Worm (Caenorhabditis elegans) whole organism, mixed stage, embryonic: Measurements from ENCODE around the gene B0454.26.

ENCODE experiments used
- M03D4.4 ChIP-seq: sonication (generic microtip); optimal IDR thresholded peaks from 2 replicates; lab custom pipeline; 2017; ENCODE audit warnings: mild to moderate bottlenecking, missing genetic modification characterization, missing compliant biosample characterization
- bed-3 ChIP-seq: fragments of 200-800 bp; sonication (Bioruptor generic); optimal IDR thresholded peaks from 3 replicates; lab custom pipeline; 2018; ENCODE audit warnings: mild to moderate bottlenecking, missing genetic modification characterization, moderate library complexity, missing compliant biosample characterization
- blmp-1 ChIP-seq: fragments of 150-350 bp; optimal IDR thresholded peaks from 2 replicates; lab custom pipeline; 2014; ENCODE audit warnings: missing biosample characterization, missing genetic modification characterization
- ceh-39 ChIP-seq: fragments of 150-350 bp; optimal IDR thresholded peaks from 2 replicates; lab custom pipeline; 2014; ENCODE audit warnings: missing biosample characterization, missing genetic modification characterization
- ceh-43 ChIP-seq: fragments of 200-800 bp; sonication (Bioruptor generic); optimal IDR thresholded peaks from 2 replicates; lab custom pipeline; 2018; ENCODE audit warnings: mild to moderate bottlenecking, missing genetic modification characterization, moderate library complexity, missing compliant biosample characterization
- ceh-83 ChIP-seq: fragments of 200-800 bp; sonication (Bioruptor generic); optimal IDR thresholded peaks from 2 replicates; lab custom pipeline; 2018; ENCODE audit warnings: mild to moderate bottlenecking, missing genetic modification characterization, missing compliant biosample characterization
- ces-1 ChIP-seq: fragments of 150-350 bp; optimal IDR thresholded peaks from 2 replicates; lab custom pipeline; 2014; ENCODE audit warnings: missing biosample characterization, missing genetic modification reagents, missing genetic modification characterization
- cnd-1 ChIP-seq: fragments of 200-800 bp; sonication (Bioruptor generic); optimal IDR thresholded peaks from 2 replicates; lab custom pipeline; 2018; ENCODE audit warnings: mild to moderate bottlenecking, missing genetic modification characterization, missing compliant biosample characterization
- drap-1 ChIP-seq: fragments of 200-800 bp; sonication (Bioruptor generic); optimal IDR thresholded peaks from 3 replicates; lab custom pipeline; 2018; ENCODE audit warnings: mild to moderate bottlenecking, missing genetic modification characterization, missing compliant biosample characterization
- elt-1 ChIP-seq: sonication (generic microtip); optimal IDR thresholded peaks from 2 replicates; lab custom pipeline; 2017; ENCODE audit warnings: missing genetic modification characterization, mild to moderate bottlenecking, missing compliant biosample characterization, antibody characterized with exemption, moderate library complexity, borderline replicate concordance; ENCODE audit not compliant: insufficient read depth
- elt-3 ChIP-seq: fragments of 150-350 bp; optimal IDR thresholded peaks from 2 replicates; lab custom pipeline; 2014; ENCODE audit warnings: missing biosample characterization, missing genetic modification characterization
- flh-1 ChIP-seq: fragments of 200-800 bp; sonication (Bioruptor generic); optimal IDR thresholded peaks from 2 replicates; lab custom pipeline; 2018; ENCODE audit warnings: mild to moderate bottlenecking, missing genetic modification characterization, moderate library complexity, missing compliant biosample characterization
- ham-2 ChIP-seq: fragments of 200-800 bp; sonication (Bioruptor generic); optimal IDR thresholded peaks from 2 replicates; lab custom pipeline; 2018; ENCODE audit warnings: mild to moderate bottlenecking, missing genetic modification characterization, missing compliant biosample characterization
- hlh-1 ChIP-seq: fragments of 150-350 bp; optimal IDR thresholded peaks from 2 replicates; lab custom pipeline; 2014; ENCODE audit warnings: missing biosample characterization, missing genetic modification reagents, missing genetic modification characterization
- lin-13 ChIP-seq: fragments of 150-350 bp; optimal IDR thresholded peaks from 2 replicates; lab custom pipeline; 2014; ENCODE audit warnings: missing biosample characterization, missing genetic modification characterization
- lin-32 ChIP-seq: fragments of 200-800 bp; sonication (Bioruptor generic); optimal IDR thresholded peaks from 2 replicates; lab custom pipeline; 2018; ENCODE audit warnings: mild to moderate bottlenecking, missing genetic modification characterization, missing compliant biosample characterization
- lsy-2 ChIP-seq: fragments of 150-350 bp; optimal IDR thresholded peaks from 2 replicates; lab custom pipeline; 2014; ENCODE audit warnings: missing biosample characterization, missing genetic modification characterization
- mab-5 ChIP-seq: fragments of 150-350 bp; optimal IDR thresholded peaks from 2 replicates; lab custom pipeline; 2014; ENCODE audit warnings: missing biosample characterization, missing genetic modification characterization
- mep-1 ChIP-seq: fragments of 150-350 bp; optimal IDR thresholded peaks from 2 replicates; lab custom pipeline; 2017; ENCODE audit warnings: missing biosample characterization, missing genetic modification reagents, missing genetic modification characterization, inconsistent platforms
- mls-2 ChIP-seq: sonication (generic microtip); optimal IDR thresholded peaks from 2 replicates; lab custom pipeline; 2016; ENCODE audit warnings: mild to moderate bottlenecking, missing genetic modification characterization, moderate library complexity, missing compliant biosample characterization
- nhr-12 ChIP-seq: fragments of 150-350 bp; optimal IDR thresholded peaks from 2 replicates; lab custom pipeline; 2014; ENCODE audit warnings: missing biosample characterization, missing genetic modification characterization
- nhr-2 ChIP-seq: fragments of 150-350 bp; optimal IDR thresholded peaks from 2 replicates; lab custom pipeline; 2014; ENCODE audit warnings: missing biosample characterization, missing genetic modification characterization
- nhr-237 ChIP-seq: fragments of 150-350 bp; optimal IDR thresholded peaks from 2 replicates; lab custom pipeline; 2014; ENCODE audit warnings: missing biosample characterization, missing genetic modification characterization
- nhr-28 ChIP-seq: fragments of 150-350 bp; optimal IDR thresholded peaks from 2 replicates; lab custom pipeline; 2014; ENCODE audit warnings: missing biosample characterization, missing genetic modification characterization
- nhr-76 ChIP-seq: sonication (generic microtip); optimal IDR thresholded peaks from 2 replicates; lab custom pipeline; 2017; ENCODE audit warnings: missing biosample characterization, missing genetic modification characterization
- pha-4 ChIP-seq: fragments of 150-350 bp; optimal IDR thresholded peaks from 2 replicates; lab custom pipeline; 2018; ENCODE audit warnings: missing biosample characterization, missing genetic modification reagents, missing genetic modification characterization
- sem-2 ChIP-seq: fragments of 200-800 bp; sonication (Bioruptor generic); optimal IDR thresholded peaks from 2 replicates; lab custom pipeline; 2018; ENCODE audit warnings: mild to moderate bottlenecking, missing genetic modification characterization, missing compliant biosample characterization
- snpc-4 ChIP-seq: fragments of 150-350 bp; optimal IDR thresholded peaks from 2 replicates; lab custom pipeline; 2014; ENCODE audit warnings: missing biosample characterization, missing genetic modification characterization
- sptf-1 ChIP-seq: sonication (generic microtip); optimal IDR thresholded peaks from 2 replicates; lab custom pipeline; 2017; ENCODE audit warnings: mild to moderate bottlenecking, missing genetic modification characterization, moderate library complexity, missing compliant biosample characterization
- tbx-8 ChIP-seq: fragments of 200-800 bp; sonication (Bioruptor generic); optimal IDR thresholded peaks from 2 replicates; lab custom pipeline; 2018; ENCODE audit warnings: mild to moderate bottlenecking, missing genetic modification characterization, moderate library complexity, missing compliant biosample characterization
- unc-120 ChIP-seq: sonication (generic microtip); optimal IDR thresholded peaks from 2 replicates; lab custom pipeline; 2017; ENCODE audit warnings: missing genetic modification characterization, missing compliant biosample characterization; ENCODE audit not compliant: poor library complexity, severe bottlenecking
- unc-39 ChIP-seq: fragments of 150-350 bp; optimal IDR thresholded peaks from 2 replicates; lab custom pipeline; 2014; ENCODE audit warnings: missing biosample characterization, missing genetic modification characterization
- unc-62 ChIP-seq: fragments of 150-350 bp; optimal IDR thresholded peaks from 2 replicates; lab custom pipeline; 2014; ENCODE audit warnings: missing biosample characterization, missing genetic modification reagents, missing genetic modification characterization
- zip-8 ChIP-seq: fragments of 150-350 bp; optimal IDR thresholded peaks from 2 replicates; lab custom pipeline; 2014; ENCODE audit warnings: missing biosample characterization, missing genetic modification characterization
- ztf-11 ChIP-seq: fragments of 150-350 bp; optimal IDR thresholded peaks from 2 replicates; lab custom pipeline; 2014; ENCODE audit warnings: missing biosample characterization, missing genetic modification characterization

Gene B0454.26

ce11 chrII:3038453-3038909 is at the start of gene B0454.26, which contains the start of gene B0454.5:
TSS of gene B0454.26 (minus strand) at chrII:3038553.
TSS of gene B0454.5 (plus strand) at chrII:3038859.
- TF ChIP-seq sem-2 (GFP tag; lab: Kevin White, UChicago) = no peak
- TF ChIP-seq unc-39 = no peak
- no peak for TF ChIP-seq hlh-1 (tag; lab: Kevin White, UChicago)
- no peak for TF ChIP-seq flh-1
- no peak for TF ChIP-seq bed-3 (GFP tag; lab: Kevin White, UChicago)
- TF ChIP-seq ces-1 = no peak
- TF ChIP-seq elt-3 (tag; lab: Kevin White, UChicago) = no peak
- no peak for TF ChIP-seq drap-1 (GFP tag; lab: Kevin White, UChicago)
- TF ChIP-seq ceh-83 = no peak
- no peak for TF ChIP-seq ztf-11 (tag; lab: Kevin White, UChicago)
- no peak for TF ChIP-seq sptf-1 (tag; lab: Kevin White, UChicago)
- TF ChIP-seq nhr-76 = no peak
- no peak for TF ChIP-seq lsy-2
- no peak for TF ChIP-seq pha-4 (tag; lab: Kevin White, UChicago)
- TF ChIP-seq, all 35 proteins: peak for 0

- TF ChIP-seq ham-2 (GFP tag; lab: Kevin White, UChicago) (no peak), tbx-8 (GFP tag; lab: Kevin White, UChicago) (no peak), blmp-1 (tag; lab: Kevin White, UChicago) (no peak), hlh-1 (tag; lab: Kevin White, UChicago) (no peak), M03D4.4 (tag; lab: Kevin White, UChicago) (no peak), lin-32 (GFP tag; lab: Kevin White, UChicago) (no peak)
These were observed 48.8 kb upstream of the B0454.26 start for ce11 chrII:3087134-3087533.

ce11 chrII:3078496-3078895 is 40.1 kb upstream of the B0454.26 start, which contains the start of gene copb-1:
TSS of gene copb-1 (plus strand) at chrII:3078796.
- TF ChIP-seq ztf-11 (tag; lab: Kevin White, UChicago) = no peak
- no peak for TF ChIP-seq flh-1
- TF ChIP-seq elt-3 (tag; lab: Kevin White, UChicago) = no peak
- no peak for TF ChIP-seq mls-2 (tag; lab: Kevin White, UChicago)
- no peak for TF ChIP-seq elt-1 (tag; lab: Kevin White, UChicago)
- no peak for TF ChIP-seq nhr-2 (tag; lab: Kevin White, UChicago)
- TF ChIP-seq nhr-76 = no peak
- no peak for TF ChIP-seq mab-5 (tag; lab: Kevin White, UChicago)
- TF ChIP-seq sem-2 (GFP tag; lab: Kevin White, UChicago) = no peak
- TF ChIP-seq pha-4 (tag; lab: Kevin White, UChicago) = no peak
- TF ChIP-seq ceh-39 (tag; lab: Kevin White, UChicago) = no peak
- TF ChIP-seq tbx-8 (GFP tag; lab: Kevin White, UChicago) = no peak
- no peak for TF ChIP-seq lin-32 (GFP tag; lab: Kevin White, UChicago)
- TF ChIP-seq ceh-43 (GFP tag; lab: Kevin White, UChicago) = no peak
- TF ChIP-seq unc-62 (GFP tag; lab: Kevin White, UChicago) = no peak
- TF ChIP-seq nhr-28 = no peak
- no peak for TF ChIP-seq snpc-4
- TF ChIP-seq ceh-83 = no peak
- no peak for TF ChIP-seq zip-8 (tag; lab: Kevin White, UChicago)
- TF ChIP-seq nhr-237 = no peak

- TF ChIP-seq blmp-1 (tag; lab: Kevin White, UChicago) (no peak), nhr-28 (no peak), mab-5 (tag; lab: Kevin White, UChicago) (no peak), ztf-11 (tag; lab: Kevin White, UChicago) (no peak), ceh-43 (GFP tag; lab: Kevin White, UChicago) (peak; percentile 44), mls-2 (tag; lab: Kevin White, UChicago) (peak; percentile 44), ceh-39 (tag; lab: Kevin White, UChicago) (no peak), mep-1 (tag; lab: Kevin White, UChicago) (peak; percentile 49), flh-1 (no peak), unc-62 (GFP tag; lab: Kevin White, UChicago) (peak; percentile 30), cnd-1 (tag; lab: Kevin White, UChicago) (no peak), ham-2 (GFP tag; lab: Kevin White, UChicago) (peak; percentile 7), unc-120 (peak; percentile 10), elt-1 (tag; lab: Kevin White, UChicago) (peak; percentile 31), lin-13 (tag; lab: Kevin White, UChicago) (peak; percentile 70), nhr-237 (peak; percentile 26), pha-4 (tag; lab: Kevin White, UChicago) (peak; percentile 78), sem-2 (GFP tag; lab: Kevin White, UChicago) (no peak), lsy-2 (peak; percentile 99), M03D4.4 (tag; lab: Kevin White, UChicago) (no peak), nhr-2 (tag; lab: Kevin White, UChicago) (no peak), ceh-83 (peak; percentile 68), unc-39 (no peak), hlh-1 (tag; lab: Kevin White, UChicago) (no peak), sptf-1 (tag; lab: Kevin White, UChicago) (peak; percentile 70), tbx-8 (GFP tag; lab: Kevin White, UChicago) (peak; percentile 20), lin-32 (GFP tag; lab: Kevin White, UChicago) (no peak), zip-8 (tag; lab: Kevin White, UChicago) (no peak), elt-3 (tag; lab: Kevin White, UChicago) (no peak), drap-1 (GFP tag; lab: Kevin White, UChicago) (peak; percentile 68), snpc-4 (no peak), ces-1 (peak; percentile 76), nhr-76 (no peak), bed-3 (GFP tag; lab: Kevin White, UChicago) (peak; percentile 59), nhr-12 (tag; lab: Kevin White, UChicago) (no peak)
These were observed 38.6 kb upstream of the B0454.26 start, which contains the start of gene Y25C1A.8 for ce11 chrII:3076915-3077314. TSS of gene Y25C1A.8 (minus strand) at chrII:3076959.
